Worm (Caenorhabditis elegans): ENCODE data around the gene crls-1.

DNA sequence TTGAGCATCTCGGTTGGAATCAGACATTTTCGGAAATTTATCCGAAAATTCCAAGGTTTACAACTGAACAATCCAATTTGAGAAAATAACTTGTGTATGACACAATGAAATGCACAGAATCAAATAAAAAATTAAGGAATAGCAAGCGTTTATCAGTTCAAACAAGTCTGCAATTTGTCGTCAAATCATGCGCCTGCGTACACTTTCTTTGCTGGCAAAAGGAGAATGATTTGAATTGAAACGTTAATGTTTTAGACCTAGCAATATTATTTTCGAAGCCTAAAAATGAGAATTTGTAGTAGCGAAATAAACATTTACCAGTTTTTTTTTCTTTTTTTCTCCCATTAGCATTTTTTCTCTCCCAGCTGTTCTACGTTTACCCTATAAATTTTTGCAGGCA lies 40.8 kb upstream of the crls-1 start, which contains the start of the genes fbxa-67 and fbxa-11:
- TF ChIP-seq F13C5.2 (tag; optimal IDR thresholded peaks at IDR 0.05) (no peak), ets-7 (tag; optimal IDR thresholded peaks at IDR 0.05) (no peak), ceh-13 (GFP tag; optimal IDR thresholded peaks at IDR 0.05) (no peak), tra-4 (tag; optimal IDR thresholded peaks at IDR 0.05) (no peak), ama-1 (optimal IDR thresholded peaks at IDR 0.05) (no peak), sea-1 (GFP tag; conservative IDR thresholded peaks at IDR 0.05) (no peak), hmg-4 (GFP tag; optimal IDR thresholded peaks at IDR 0.05) (no peak), pes-1 (GFP tag; IDR thresholded peaks at IDR 0.05) (no peak), B0310.2 (tag; optimal IDR thresholded peaks at IDR 0.05) (no peak)
